Worm (Caenorhabditis elegans) whole organism, L4 larva: ENCODE measurements around the gene lin-26.
A peak's percentile ranks its signal among the peaks of the same experiment; 100 is the strongest.

ENCODE experiments used
- D1046.2 ChIP-seq: fragments of 200-800 bp; sonication (Bioruptor generic); IDR thresholded peaks from 2 replicates; pipeline ENCODE4 v1.3.6; 2022; ENCODE audit warnings: missing genetic modification characterization, missing compliant biosample characterization
- R02D3.7 ChIP-seq: fragments of 150-350 bp; sonication (generic microtip); optimal IDR thresholded peaks from 3 replicates; lab custom pipeline; 2014; ENCODE audit warnings: missing biosample characterization, missing genetic modification characterization
- Y48G9A.11 ChIP-seq: fragments of 200-800 bp; sonication (Bioruptor generic); IDR thresholded peaks from 2 replicates; pipeline ENCODE4 v1.3.6; 2022; ENCODE audit warnings: missing genetic modification reagents, missing genetic modification characterization, missing compliant biosample characterization
- ZK546.5 ChIP-seq, 2 experiments: sonication (generic microtip); optimal IDR thresholded peaks; 2 replicates each; lab custom pipeline; 2017; ENCODE audit warnings: missing biosample characterization in 2 of 2, missing genetic modification characterization in 2 of 2
- aha-1 ChIP-seq: fragments of 150-350 bp; peaks from one replicate; lab custom pipeline; 2014; ENCODE audit warnings: missing biosample characterization, missing genetic modification characterization
- ceh-44 ChIP-seq: fragments of 200-800 bp; sonication (Bioruptor generic); IDR thresholded peaks from 2 replicates; pipeline ENCODE4 v1.3.6; 2022; ENCODE audit warnings: missing genetic modification reagents, missing genetic modification characterization, missing compliant biosample characterization
- ces-1 ChIP-seq: fragments of 150-350 bp; sonication (generic microtip); optimal IDR thresholded peaks from 4 replicates; lab custom pipeline; 2014; ENCODE audit warnings: missing biosample characterization, missing genetic modification reagents, missing genetic modification characterization
- daf-16 ChIP-seq, 3 experiments: sonication (generic microtip); optimal IDR thresholded peaks; 2 replicates each; lab custom pipeline; 2016 to 2017; ENCODE audit warnings: missing genetic modification characterization in 3 of 3, missing genetic modification reagents in 3 of 3, mild to moderate bottlenecking in 2 of 3, missing compliant biosample characterization in 2 of 3, missing biosample characterization in 1 of 3, moderate library complexity in 1 of 3
- daf-19 ChIP-seq: fragments of 200-800 bp; sonication (Bioruptor generic); conservative IDR thresholded peaks from 2 replicates; pipeline ENCODE4 v1.3.6; 2022; ENCODE audit warnings: missing genetic modification characterization, missing compliant biosample characterization
- daf-8 ChIP-seq: fragments of 200-800 bp; sonication (Bioruptor generic); IDR thresholded peaks from 2 replicates; pipeline ENCODE4 v1.3.6; 2022; ENCODE audit warnings: missing genetic modification characterization, missing compliant biosample characterization
- dmd-6 ChIP-seq: fragments of 200-800 bp; sonication (Bioruptor generic); IDR thresholded peaks from 2 replicates; pipeline ENCODE4 v1.3.6; 2022; ENCODE audit warnings: missing genetic modification reagents, missing genetic modification characterization, missing compliant biosample characterization
- duxl-1 ChIP-seq: sonication (generic microtip); optimal IDR thresholded peaks from 2 replicates; lab custom pipeline; 2016; ENCODE audit warnings: mild to moderate bottlenecking, missing genetic modification characterization, moderate library complexity, missing compliant biosample characterization; ENCODE audit not compliant: poor library complexity
- dve-1 ChIP-seq: sonication (generic microtip); optimal IDR thresholded peaks from 2 replicates; lab custom pipeline; 2017; ENCODE audit warnings: antibody characterized with exemption, mild to moderate bottlenecking, missing genetic modification characterization, missing compliant biosample characterization; ENCODE audit not compliant: insufficient read depth
- egl-27 ChIP-seq: sonication (generic microtip); optimal IDR thresholded peaks from 3 replicates; lab custom pipeline; 2017; ENCODE audit warnings: missing biosample characterization, missing genetic modification reagents, missing genetic modification characterization
- egl-43 ChIP-seq: fragments of 200-800 bp; sonication (Bioruptor generic); IDR thresholded peaks from 2 replicates; pipeline ENCODE4 v1.3.6; 2022; ENCODE audit warnings: missing genetic modification reagents, missing genetic modification characterization, missing compliant biosample characterization
- hlh-11 ChIP-seq: fragments of 200-800 bp; sonication (Bioruptor generic); optimal IDR thresholded peaks from 2 replicates; lab custom pipeline; 2018; ENCODE audit warnings: mild to moderate bottlenecking, missing genetic modification characterization, missing compliant biosample characterization
- lin-39 ChIP-seq: fragments of 150-350 bp; optimal IDR thresholded peaks from 2 replicates; lab custom pipeline; 2014; ENCODE audit warnings: missing biosample characterization, missing genetic modification reagents, missing genetic modification characterization
- mdl-1 ChIP-seq, 2 experiments: fragments of 150-350 bp in 1 of 2; sonication (generic microtip) in 1 of 2; optimal IDR thresholded peaks; 2 replicates each; lab custom pipeline; 2014 to 2017; ENCODE audit warnings: missing biosample characterization in 2 of 2, missing genetic modification characterization in 2 of 2
- mdt-29 ChIP-seq: fragments of 200-800 bp; sonication (Bioruptor generic); IDR thresholded peaks from 2 replicates; pipeline ENCODE4 v1.3.6; 2022; ENCODE audit warnings: missing genetic modification reagents, missing genetic modification characterization, missing compliant biosample characterization
- nhr-11 ChIP-seq: fragments of 150-350 bp; optimal IDR thresholded peaks from 2 replicates; lab custom pipeline; 2014; ENCODE audit warnings: missing biosample characterization, missing genetic modification characterization
- nhr-237 ChIP-seq: sonication (generic microtip); optimal IDR thresholded peaks from 2 replicates; lab custom pipeline; 2017; ENCODE audit warnings: missing biosample characterization, missing genetic modification characterization
- nhr-28 ChIP-seq: fragments of 150-350 bp; optimal IDR thresholded peaks from 2 replicates; lab custom pipeline; 2014; ENCODE audit warnings: missing biosample characterization, missing genetic modification characterization
- nhr-77 ChIP-seq: fragments of 150-350 bp; optimal IDR thresholded peaks from 2 replicates; lab custom pipeline; 2014; ENCODE audit warnings: missing biosample characterization, missing genetic modification characterization
- php-3 ChIP-seq: fragments of 200-800 bp; sonication (Bioruptor generic); IDR thresholded peaks from 2 replicates; pipeline ENCODE4 v1.3.6; 2022; ENCODE audit warnings: missing genetic modification reagents, missing genetic modification characterization, missing compliant biosample characterization
- pqm-1 ChIP-seq: sonication (generic microtip); optimal IDR thresholded peaks from 2 replicates; lab custom pipeline; 2017; ENCODE audit warnings: missing biosample characterization, missing genetic modification characterization
- snpc-1.2 ChIP-seq: fragments of 200-800 bp; sonication (Bioruptor generic); IDR thresholded peaks from 2 replicates; pipeline ENCODE4 v1.3.6; 2022; ENCODE audit warnings: missing genetic modification reagents, missing genetic modification characterization, missing compliant biosample characterization
- spr-1 ChIP-seq: sonication (generic microtip); optimal IDR thresholded peaks from 2 replicates; lab custom pipeline; 2016; ENCODE audit warnings: mild to moderate bottlenecking, missing genetic modification characterization, missing compliant biosample characterization
- tra-1 ChIP-seq: fragments of 200-800 bp; sonication (Bioruptor generic); IDR thresholded peaks from 2 replicates; pipeline ENCODE4 v1.3.6; 2022; ENCODE audit warnings: missing genetic modification reagents, missing genetic modification characterization, missing compliant biosample characterization
- unc-62 ChIP-seq, 3 experiments: fragments of 150-350 bp in 1 of 3; sonication (generic microtip); optimal IDR thresholded peaks in 2 of 3; peaks in 1 of 3; 1 replicate in 1 of 3; 2 replicates in 2 of 3; lab custom pipeline; 2014 to 2017; ENCODE audit warnings: missing biosample characterization in 3 of 3, missing genetic modification characterization in 3 of 3, missing genetic modification reagents in 3 of 3, missing genotype in 1 of 3
- vab-7 ChIP-seq: fragments of 200-800 bp; sonication (Bioruptor generic); IDR thresholded peaks from 2 replicates; pipeline ENCODE4 v1.3.6; 2022; ENCODE audit warnings: missing genetic modification reagents, missing genetic modification characterization, missing compliant biosample characterization
- zfp-3 ChIP-seq: fragments of 200-800 bp; sonication (Bioruptor generic); conservative IDR thresholded peaks from 2 replicates; pipeline ENCODE4 v1.3.6; 2022; ENCODE audit warnings: missing genetic modification reagents, missing genetic modification characterization, missing compliant biosample characterization
- ztf-11 ChIP-seq: fragments of 150-350 bp; optimal IDR thresholded peaks from 2 replicates; lab custom pipeline; 2014; ENCODE audit warnings: missing biosample characterization, missing genetic modification characterization

The lin-26 gene

ce11 chrII:7682488-7682887 is 490 bp downstream of the lin-26 start:
- TF ChIP-seq mdt-29 (GFP tag; lab: Robert Waterston, UW): no peak
- TF ChIP-seq unc-62 (GFP tag; optimal IDR thresholded peaks at IDR 0.05 in 1 of 2; lab: Kevin White, UChicago): peak in 1 of 2 experiments; percentile 54
- no peak for TF ChIP-seq unc-62 (tag; optimal IDR thresholded peaks at IDR 0.05; lab: Kevin White, UChicago)
- TF ChIP-seq snpc-1.2: peak; percentile 53; the same call in 1 of the 2 replicates

- TF ChIP-seq nhr-237 (tag; lab: Kevin White, UChicago): peak; percentile 19
- TF ChIP-seq zfp-3 (GFP tag; lab: Robert Waterston, UW): no peak
Observed at ce11 chrII:7684589-7684988, 2.6 kb downstream of the lin-26 start, which contains the start of gene F18A1.1. F18A1.1 (plus strand) TSS chrII:7684889.

ce11 chrII:7690384-7690783 is 8.4 kb downstream of the lin-26 start, which contains the start of gene pid-1:
pid-1 (minus strand) TSS chrII:7690556.
- TF ChIP-seq spr-1 (tag; lab: Kevin White, UChicago) (no peak), ztf-11 (no peak), egl-43 (GFP tag; lab: Robert Waterston, UW) (no peak), daf-16 (GFP tag; optimal IDR thresholded peaks at IDR 0.05; lab: Kevin White, UChicago) (no peak), daf-16 (tag; optimal IDR thresholded peaks at IDR 0.05; lab: Kevin White, UChicago) (no peak), nhr-237 (tag; lab: Kevin White, UChicago) (no peak), ces-1 (GFP tag; lab: Kevin White, UChicago) (no peak), ZK546.5 (tag; optimal IDR thresholded peaks at IDR 0.05; lab: Kevin White, UChicago) (no peak), mdl-1 (tag; optimal IDR thresholded peaks at IDR 0.05; lab: Kevin White, UChicago) (no peak), Y48G9A.11 (GFP tag; lab: Robert Waterston, UW) (no peak), nhr-11 (no peak), dmd-6 (GFP tag; lab: Robert Waterston, UW) (no peak), egl-27 (no peak), aha-1 (tag; lab: Kevin White, UChicago) (no peak), duxl-1 (no peak)

ce11 chrII:7693929-7694328 is 11.9 kb downstream of the lin-26 start, which contains the start of gene nhx-2:
nhx-2 (minus strand) TSS chrII:7693957.
- TF ChIP-seq tra-1 (GFP tag; lab: Robert Waterston, UW) (peak; percentile 58; the same call in 1 of the 2 replicates), daf-8 (GFP tag; lab: Robert Waterston, UW) (no peak), nhr-28 (tag; lab: Kevin White, UChicago) (peak; percentile 57), lin-39 (no peak), daf-19 (GFP tag; lab: Robert Waterston, UW) (no peak), dve-1 (peak; percentile 47), php-3 (GFP tag; lab: Robert Waterston, UW) (peak; percentile 50; the same call in 1 of the 2 replicates), pqm-1 (tag; lab: Kevin White, UChicago) (peak; percentile 62), vab-7 (GFP tag; lab: Robert Waterston, UW) (no peak), dmd-6 (GFP tag; lab: Robert Waterston, UW) (peak; percentile 73), daf-16 (GFP tag; optimal IDR thresholded peaks at IDR 0.05; lab: Kevin White, UChicago) (no peak), daf-16 (tag; optimal IDR thresholded peaks at IDR 0.05; lab: Kevin White, UChicago) (peak; percentile 40), hlh-11 (peak; percentile 41), mdt-29 (GFP tag; lab: Robert Waterston, UW) (no peak), unc-62 (GFP tag; optimal IDR thresholded peaks at IDR 0.05 in 1 of 2; lab: Kevin White, UChicago) (peak in 1 of 2 experiments; percentile 37), unc-62 (tag; optimal IDR thresholded peaks at IDR 0.05; lab: Kevin White, UChicago) (no peak)

- TF ChIP-seq nhr-77 (tag; lab: Kevin White, UChicago): peak; percentile 37
- no peak for TF ChIP-seq egl-27
- TF ChIP-seq daf-16 (GFP tag; optimal IDR thresholded peaks at IDR 0.05; lab: Kevin White, UChicago): no peak
- peak; percentile 34 for TF ChIP-seq daf-16 (tag; optimal IDR thresholded peaks at IDR 0.05; lab: Kevin White, UChicago)
- no peak for TF ChIP-seq R02D3.7 (tag; lab: Kevin White, UChicago)
- TF ChIP-seq pqm-1 (tag; lab: Kevin White, UChicago): peak; percentile 81
- peak; percentile 55 for TF ChIP-seq nhr-28 (tag; lab: Kevin White, UChicago)
- peak; percentile 62 for TF ChIP-seq dve-1
- TF ChIP-seq zfp-3 (GFP tag; lab: Robert Waterston, UW): no peak
- TF ChIP-seq mdl-1 (tag; optimal IDR thresholded peaks at IDR 0.05; lab: Kevin White, UChicago): peak in 1 of 2 experiments; percentile 17
- no peak for TF ChIP-seq D1046.2 (GFP tag; lab: Robert Waterston, UW)
- TF ChIP-seq hlh-11: peak; percentile 61
- peak; percentile 54; the same call in 1 of the 2 replicates for TF ChIP-seq dmd-6 (GFP tag; lab: Robert Waterston, UW)
- TF ChIP-seq ceh-44: no peak
- TF ChIP-seq php-3 (GFP tag; lab: Robert Waterston, UW): peak; percentile 69
Observed at ce11 chrII:7694745-7695144, 12.7 kb downstream of the lin-26 start.
